Fruit fly (Drosophila melanogaster): Measurements from ENCODE around the gene Irp-1A.

- TF ChIP-seq ttk (optimal IDR thresholded peaks at IDR 0.05): no peak
- no peak for TF ChIP-seq h (optimal IDR thresholded peaks at IDR 0.05)
- no peak for TF ChIP-seq insv (optimal IDR thresholded peaks at IDR 0.05)
Observed at dm6 chr3R:22750039-22750438, 25.7 kb upstream of the Irp-1A start.
